Worm (Caenorhabditis elegans): ENCODE measurements around the gene pqn-71.

pqn-71 gene

DNA sequence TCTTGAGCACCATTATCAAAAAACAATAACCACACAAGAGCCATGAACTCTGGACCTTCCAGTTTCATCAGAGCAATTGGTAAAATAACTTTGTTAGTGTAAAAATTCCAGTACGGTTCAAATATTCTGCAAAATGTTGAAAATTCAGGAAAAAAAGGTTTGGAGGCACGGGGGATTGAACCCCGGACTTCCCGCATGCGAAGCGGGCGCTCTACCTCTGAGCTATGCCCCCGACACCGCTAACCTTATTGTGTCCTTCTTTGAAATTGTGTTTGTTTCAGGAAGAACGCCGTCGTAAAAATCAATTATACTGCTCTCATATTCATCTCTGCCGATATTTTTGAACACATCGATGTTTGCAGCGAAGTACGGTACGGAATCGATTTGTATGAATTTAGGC is 14.3 kb downstream of the pqn-71 start:
- TF ChIP-seq F49E8.2 (tag; optimal IDR thresholded peaks at IDR 0.05; ENCODE audit: insufficient read depth) (peak; percentile 47), ccch-3 (GFP tag; optimal IDR thresholded peaks at IDR 0.05) (no peak), chd-7 (tag; optimal IDR thresholded peaks at IDR 0.05) (no peak), B0336.3 (GFP tag; IDR thresholded peaks at IDR 0.05) (no peak), ztf-6 (GFP tag; IDR thresholded peaks at IDR 0.05) (no peak), K12H6.12 (tag; optimal IDR thresholded peaks at IDR 0.05) (no peak), C17E4.6 (GFP tag; IDR thresholded peaks at IDR 0.05) (no peak), F33H1.4 (GFP tag; IDR thresholded peaks at IDR 0.05) (peak; percentile 21; the same call in 1 of the 2 replicates), lsl-1 (GFP tag; optimal IDR thresholded peaks at IDR 0.05) (peak; percentile 27), nfya-1 (tag; optimal IDR thresholded peaks at IDR 0.05; ENCODE audit: borderline replicate concordance, insufficient read depth) (no peak), him-1 (tag; optimal IDR thresholded peaks at IDR 0.05) (peak; percentile 67), die-1 (tag; optimal IDR thresholded peaks at IDR 0.05) (peak; percentile 55), ztf-25 (GFP tag; IDR thresholded peaks at IDR 0.05) (no peak), ets-4 (GFP tag; optimal IDR thresholded peaks at IDR 0.05) (no peak), egl-44 (GFP tag; IDR thresholded peaks at IDR 0.05) (0 out of 2 replicates have a peak, but pooled peaks have one; percentile 36), nhr-179 (tag; optimal IDR thresholded peaks at IDR 0.05) (no peak), xnd-1 (tag; optimal IDR thresholded peaks at IDR 0.05) (no peak), unc-62 (GFP tag; optimal IDR thresholded peaks at IDR 0.05) (no peak), F57C9.4 (tag; optimal IDR thresholded peaks at IDR 0.05) (no peak), F39B2.1 (GFP tag; IDR thresholded peaks at IDR 0.05) (no peak), ztf-3 (GFP tag; optimal IDR thresholded peaks at IDR 0.05) (no peak), unc-130 (GFP tag; optimal IDR thresholded peaks at IDR 0.05) (no peak), rec-8 (tag; optimal IDR thresholded peaks at IDR 0.05) (peak in 1 of 2 experiments; percentile 53), repo-1 (tag; optimal IDR thresholded peaks at IDR 0.05) (no peak), Y95B8A.8 (GFP tag; IDR thresholded peaks at IDR 0.05) (no peak), attf-6 (GFP tag; IDR thresholded peaks at IDR 0.05) (0 out of 2 replicates have a peak, but pooled peaks have one; percentile 35), hsf-1 (GFP tag; IDR thresholded peaks at IDR 0.05) (peak; percentile 72), cebp-1 (GFP tag; IDR thresholded peaks at IDR 0.05) (no peak), cebp-1 (tag; optimal IDR thresholded peaks at IDR 0.05) (peak; percentile 25), madf-6 (GFP tag; IDR thresholded peaks at IDR 0.05) (peak; percentile 61), bed-2 (GFP tag; IDR thresholded peaks at IDR 0.05) (no peak), pbrm-1 (GFP tag; IDR thresholded peaks at IDR 0.05) (peak; percentile 51; the same call in 1 of the 2 replicates), attf-5 (GFP tag; optimal IDR thresholded peaks at IDR 0.05) (peak; percentile 20), mes-4 (tag; optimal IDR thresholded peaks at IDR 0.05) (peak; percentile 56), snpc-1.3 (tag; optimal IDR thresholded peaks at IDR 0.05; ENCODE audit: insufficient read depth) (peak; percentile 52), efl-1 (GFP tag; optimal IDR thresholded peaks at IDR 0.05) (no peak), hlh-26 (GFP tag; conservative IDR thresholded peaks at IDR 0.05) (no peak), snpc-4 (GFP tag; optimal IDR thresholded peaks at IDR 0.05) (peak; percentile 90), snpc-4 (tag; optimal IDR thresholded peaks at IDR 0.05) (peak; percentile 88 to 93 (median 92)), aptf-2 (GFP tag; conservative IDR thresholded peaks at IDR 0.05) (no peak), pha-4 (tag; optimal IDR thresholded peaks at IDR 0.05) (no peak), ceh-100 (GFP tag; IDR thresholded peaks at IDR 0.05) (peak; percentile 47; the same call in 1 of the 2 replicates), D2030.7 (GFP tag; IDR thresholded peaks at IDR 0.05) (peak; percentile 78), lin-35 (GFP tag; optimal IDR thresholded peaks at IDR 0.05) (no peak), tbp1 (GFP tag; optimal IDR thresholded peaks at IDR 0.05) (peak; percentile 88), madf-3 (GFP tag; IDR thresholded peaks at IDR 0.05) (no peak), lin-54 (GFP tag; optimal IDR thresholded peaks at IDR 0.05) (peak; percentile 30), madf-10 (tag; optimal IDR thresholded peaks at IDR 0.05) (no peak), F52B5.7 (tag; optimal IDR thresholded peaks at IDR 0.05) (no peak)

Measured in whole organism, young adult.